Fruit fly (Drosophila melanogaster): ENCODE results near the gene Dim1.

DNA sequence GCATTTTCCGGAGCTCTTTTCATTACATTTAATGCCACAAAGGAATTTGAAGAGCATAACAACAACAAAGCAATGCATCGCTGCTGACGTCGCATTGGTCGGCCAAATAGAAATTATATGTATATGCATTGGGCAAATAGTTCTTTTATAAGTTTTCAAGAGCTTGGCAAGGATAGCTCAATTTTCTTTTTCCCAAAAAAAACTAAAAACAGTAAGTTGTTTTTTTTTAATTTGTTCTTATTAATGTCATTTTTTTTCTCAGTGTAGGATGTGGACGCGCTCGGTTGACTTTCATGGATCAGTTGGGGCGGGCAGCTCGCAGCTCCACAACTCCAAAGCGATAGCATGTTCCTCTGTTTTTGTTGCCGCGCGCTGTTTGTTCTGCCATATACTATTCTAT lies 43.9 kb upstream of the Dim1 start:
- TF ChIP-seq CG8478 (optimal IDR thresholded peaks at IDR 0.05) (no peak), CTCF (optimal IDR thresholded peaks at IDR 0.05) (no peak)
